Fruit fly (Drosophila melanogaster) whole organism, prepupa: ENCODE measurements around the gene CG8349.

ENCODE experiments used
- Blimp-1 ChIP-seq: fragments of 200-800 bp; sonication (Bioruptor generic); optimal IDR thresholded peaks from 3 replicates; lab custom pipeline; 2017; ENCODE audit warnings: missing biosample characterization, missing genetic modification characterization, mild to moderate bottlenecking, moderate library complexity, missing genetic modification reagents
- CG10631 ChIP-seq: fragments of 200-800 bp; sonication (Bioruptor generic); optimal IDR thresholded peaks from 2 replicates; lab custom pipeline; 2016; ENCODE audit warnings: missing biosample characterization, missing genetic modification characterization
- CG10669 ChIP-seq: fragments of 200-800 bp; sonication (Bioruptor generic); optimal IDR thresholded peaks from 3 replicates; lab custom pipeline; 2018; ENCODE audit warnings: missing biosample characterization, mild to moderate bottlenecking, missing genetic modification characterization, moderate library complexity
- CG11294 ChIP-seq: fragments of 200-800 bp; sonication (Bioruptor generic); IDR thresholded peaks from 2 replicates; pipeline ENCODE4 v1.3.6; 2022; ENCODE audit warnings: missing biosample characterization, missing genetic modification characterization
- CG11762 ChIP-seq: fragments of 200-800 bp; sonication (Bioruptor generic); optimal IDR thresholded peaks from 3 replicates; lab custom pipeline; 2016; ENCODE audit warnings: missing biosample characterization, missing genetic modification characterization; ENCODE audit not compliant: insufficient read depth
- CG11902 ChIP-seq: fragments of 200-800 bp; sonication (Bioruptor generic); optimal IDR thresholded peaks from 3 replicates; lab custom pipeline; 2016; ENCODE audit warnings: missing biosample characterization, missing genetic modification characterization
- CG15336 ChIP-seq: fragments of 200-800 bp; sonication (Bioruptor generic); IDR thresholded peaks from 2 replicates; pipeline ENCODE4 v1.3.6; 2022; ENCODE audit warnings: missing biosample characterization, missing genetic modification characterization
- CG1621 ChIP-seq: fragments of 200-800 bp; sonication (Bioruptor generic); optimal IDR thresholded peaks from 3 replicates; lab custom pipeline; 2018; ENCODE audit warnings: missing biosample characterization, mild to moderate bottlenecking, missing genetic modification characterization
- CG16779 ChIP-seq: fragments of 200-800 bp; sonication (Bioruptor generic); optimal IDR thresholded peaks from 3 replicates; lab custom pipeline; 2017; ENCODE audit warnings: missing biosample characterization, mild to moderate bottlenecking, missing genetic modification characterization
- CG31627 ChIP-seq: fragments of 200-800 bp; sonication (Bioruptor generic); optimal IDR thresholded peaks from 3 replicates; lab custom pipeline; 2016; ENCODE audit warnings: missing biosample characterization, missing genetic modification characterization
- CG32006 ChIP-seq: fragments of 200-800 bp; sonication (Bioruptor generic); optimal IDR thresholded peaks from 3 replicates; lab custom pipeline; 2017; ENCODE audit warnings: missing biosample characterization, mild to moderate bottlenecking, missing genetic modification characterization
- CG34406 ChIP-seq: fragments of 200-800 bp; sonication (Bioruptor generic); optimal IDR thresholded peaks from 3 replicates; lab custom pipeline; 2016; ENCODE audit warnings: missing biosample characterization, missing genetic modification characterization
- CG3919 ChIP-seq: fragments of 200-800 bp; sonication (Bioruptor generic); optimal IDR thresholded peaks from 3 replicates; lab custom pipeline; 2016; ENCODE audit warnings: missing biosample characterization, missing genetic modification characterization
- CG4318 ChIP-seq: fragments of 200-800 bp; sonication (Bioruptor generic); optimal IDR thresholded peaks from 3 replicates; lab custom pipeline; 2017; ENCODE audit warnings: missing biosample characterization, mild to moderate bottlenecking, missing genetic modification characterization
- CG6276 ChIP-seq: fragments of 200-800 bp; sonication (Bioruptor generic); optimal IDR thresholded peaks from 2 replicates; lab custom pipeline; 2017; ENCODE audit warnings: missing biosample characterization, mild to moderate bottlenecking, missing genetic modification characterization
- CG6808 ChIP-seq: fragments of 200-800 bp; sonication (Bioruptor generic); optimal IDR thresholded peaks from 3 replicates; lab custom pipeline; 2017; ENCODE audit warnings: missing biosample characterization, missing genetic modification characterization, mild to moderate bottlenecking, moderate library complexity, missing genetic modification reagents
- CG6854 ChIP-seq: fragments of 200-800 bp; sonication (Bioruptor generic); optimal IDR thresholded peaks from 2 replicates; lab custom pipeline; 2017; ENCODE audit warnings: missing biosample characterization, mild to moderate bottlenecking, missing genetic modification characterization
- CG8119 ChIP-seq: fragments of 200-800 bp; sonication (Bioruptor generic); IDR thresholded peaks from 3 replicates; pipeline ENCODE4 v1.3.6; 2022; ENCODE audit warnings: missing biosample characterization, missing genetic modification characterization
- CG8319 ChIP-seq: fragments of 200-800 bp; sonication (Bioruptor generic); optimal IDR thresholded peaks from 3 replicates; lab custom pipeline; 2016; ENCODE audit warnings: missing biosample characterization, missing genetic modification characterization
- CG8632 ChIP-seq: fragments of 200-800 bp; sonication (Bioruptor generic); optimal IDR thresholded peaks from 3 replicates; lab custom pipeline; 2016; ENCODE audit warnings: missing biosample characterization, missing genetic modification characterization
- CG9139 ChIP-seq: fragments of 200-800 bp; sonication (Bioruptor generic); optimal IDR thresholded peaks from 3 replicates; lab custom pipeline; 2017; ENCODE audit warnings: missing biosample characterization, mild to moderate bottlenecking, missing genetic modification characterization
- Eip75B ChIP-seq: fragments of 200-800 bp; sonication (Bioruptor generic); optimal IDR thresholded peaks from 3 replicates; lab custom pipeline; 2016; ENCODE audit warnings: missing biosample characterization, missing genetic modification characterization
- Eip93F ChIP-seq: fragments of 200-800 bp; sonication (Bioruptor generic); optimal IDR thresholded peaks from 2 replicates; lab custom pipeline; 2016; ENCODE audit warnings: missing biosample characterization, mild to moderate bottlenecking, missing genetic modification characterization
- Ets21C ChIP-seq: fragments of 200-800 bp; sonication (Bioruptor generic); optimal IDR thresholded peaks from 3 replicates; lab custom pipeline; 2016; ENCODE audit warnings: missing biosample characterization, missing genetic modification characterization
- Ets96B ChIP-seq: fragments of 200-800 bp; optimal IDR thresholded peaks from 2 replicates; lab custom pipeline; 2019; ENCODE audit warnings: missing biosample characterization, mild to moderate bottlenecking, missing genetic modification characterization, moderate library complexity
- Gug ChIP-seq: fragments of 200-800 bp; sonication (Bioruptor generic); IDR thresholded peaks from 2 replicates; pipeline ENCODE4 v1.3.6; 2022; ENCODE audit warnings: missing biosample characterization, missing genetic modification characterization
- Hr39 ChIP-seq: fragments of 200-800 bp; sonication (Bioruptor generic); optimal IDR thresholded peaks from 2 replicates; lab custom pipeline; 2016; ENCODE audit warnings: missing biosample characterization, missing genetic modification characterization
- Lpt ChIP-seq: fragments of 200-800 bp; sonication (Bioruptor generic); optimal IDR thresholded peaks from 3 replicates; lab custom pipeline; 2016; ENCODE audit warnings: missing biosample characterization, missing genetic modification characterization
- OdsH ChIP-seq: fragments of 200-800 bp; sonication (Bioruptor generic); optimal IDR thresholded peaks from 3 replicates; lab custom pipeline; 2016; ENCODE audit warnings: missing biosample characterization, missing genetic modification characterization
- Sox102F ChIP-seq: fragments of 200-800 bp; sonication (Bioruptor generic); optimal IDR thresholded peaks from 2 replicates; lab custom pipeline; 2016; ENCODE audit warnings: missing biosample characterization, mild to moderate bottlenecking, missing genetic modification characterization
- Sox14 ChIP-seq: fragments of 200-800 bp; sonication (Bioruptor generic); optimal IDR thresholded peaks from 3 replicates; lab custom pipeline; 2016; ENCODE audit warnings: missing biosample characterization, missing genetic modification characterization
- Sox15 ChIP-seq: fragments of 200-800 bp; sonication (Bioruptor generic); optimal IDR thresholded peaks from 3 replicates; lab custom pipeline; 2016; ENCODE audit warnings: missing biosample characterization, missing genetic modification characterization
- achi ChIP-seq: fragments of 200-800 bp; sonication (Bioruptor generic); optimal IDR thresholded peaks from 3 replicates; lab custom pipeline; 2016; ENCODE audit warnings: missing biosample characterization, missing genetic modification characterization
- acj6 ChIP-seq: fragments of 200-800 bp; sonication (Bioruptor generic); optimal IDR thresholded peaks from 3 replicates; lab custom pipeline; 2016; ENCODE audit warnings: missing biosample characterization, missing genetic modification characterization
- cyc ChIP-seq: fragments of 200-800 bp; sonication (Bioruptor generic); optimal IDR thresholded peaks from 3 replicates; lab custom pipeline; 2016; ENCODE audit warnings: missing biosample characterization, missing genetic modification characterization
- dsx ChIP-seq: fragments of 200-800 bp; optimal IDR thresholded peaks from 3 replicates; lab custom pipeline; 2019; ENCODE audit warnings: missing biosample characterization, mild to moderate bottlenecking, missing genetic modification characterization, moderate library complexity; ENCODE audit not compliant: poor library complexity, severe bottlenecking
- eg ChIP-seq: fragments of 200-800 bp; sonication (Bioruptor generic); IDR thresholded peaks from 3 replicates; pipeline ENCODE4 v1.3.6; 2022; ENCODE audit warnings: missing biosample characterization, missing genetic modification characterization
- fd85E ChIP-seq: fragments of 200-800 bp; sonication (Bioruptor generic); optimal IDR thresholded peaks from 3 replicates; lab custom pipeline; 2016; ENCODE audit warnings: missing biosample characterization, missing genetic modification characterization
- fkh ChIP-seq: fragments of 200-800 bp; sonication (Bioruptor generic); optimal IDR thresholded peaks from 3 replicates; lab custom pipeline; 2017; ENCODE audit warnings: missing biosample characterization, mild to moderate bottlenecking, missing genetic modification characterization, moderate library complexity
- lz ChIP-seq: fragments of 200-800 bp; sonication (Bioruptor generic); optimal IDR thresholded peaks from 3 replicates; lab custom pipeline; 2016; ENCODE audit warnings: missing biosample characterization, missing genetic modification characterization
- net ChIP-seq: fragments of 200-800 bp; sonication (Bioruptor generic); optimal IDR thresholded peaks from 3 replicates; lab custom pipeline; 2016; ENCODE audit warnings: missing biosample characterization, missing genetic modification characterization
- pdm3 ChIP-seq: fragments of 200-800 bp; sonication (Bioruptor generic); optimal IDR thresholded peaks from 3 replicates; lab custom pipeline; 2016; ENCODE audit warnings: missing biosample characterization, missing genetic modification characterization
- salr ChIP-seq, 2 experiments: fragments of 200-800 bp; sonication (Bioruptor generic); optimal IDR thresholded peaks; 3 replicates each; lab custom pipeline; 2016 to 2018; ENCODE audit warnings: missing biosample characterization in 2 of 2, missing genetic modification characterization in 2 of 2, mild to moderate bottlenecking in 1 of 2
- ss ChIP-seq, 2 experiments: fragments of 200-800 bp; sonication (Bioruptor generic); optimal IDR thresholded peaks; 2 replicates in 1 of 2; 3 replicates in 1 of 2; lab custom pipeline; 2017 to 2018; ENCODE audit warnings: mild to moderate bottlenecking in 2 of 2, missing biosample characterization in 2 of 2, missing genetic modification characterization in 2 of 2, moderate library complexity in 1 of 2
- svp ChIP-seq: fragments of 200-800 bp; sonication (Bioruptor generic); peaks from one replicate; lab custom pipeline; 2016; ENCODE audit warnings: missing biosample characterization, missing genetic modification characterization
- topi ChIP-seq: fragments of 200-800 bp; sonication (Bioruptor generic); optimal IDR thresholded peaks from 3 replicates; lab custom pipeline; 2016; ENCODE audit warnings: missing biosample characterization, missing genetic modification characterization
- vri ChIP-seq: fragments of 200-800 bp; sonication (Bioruptor generic); optimal IDR thresholded peaks from 3 replicates; lab custom pipeline; 2016; ENCODE audit warnings: missing biosample characterization, mild to moderate bottlenecking, missing genetic modification characterization

Gene CG8349

DNA sequence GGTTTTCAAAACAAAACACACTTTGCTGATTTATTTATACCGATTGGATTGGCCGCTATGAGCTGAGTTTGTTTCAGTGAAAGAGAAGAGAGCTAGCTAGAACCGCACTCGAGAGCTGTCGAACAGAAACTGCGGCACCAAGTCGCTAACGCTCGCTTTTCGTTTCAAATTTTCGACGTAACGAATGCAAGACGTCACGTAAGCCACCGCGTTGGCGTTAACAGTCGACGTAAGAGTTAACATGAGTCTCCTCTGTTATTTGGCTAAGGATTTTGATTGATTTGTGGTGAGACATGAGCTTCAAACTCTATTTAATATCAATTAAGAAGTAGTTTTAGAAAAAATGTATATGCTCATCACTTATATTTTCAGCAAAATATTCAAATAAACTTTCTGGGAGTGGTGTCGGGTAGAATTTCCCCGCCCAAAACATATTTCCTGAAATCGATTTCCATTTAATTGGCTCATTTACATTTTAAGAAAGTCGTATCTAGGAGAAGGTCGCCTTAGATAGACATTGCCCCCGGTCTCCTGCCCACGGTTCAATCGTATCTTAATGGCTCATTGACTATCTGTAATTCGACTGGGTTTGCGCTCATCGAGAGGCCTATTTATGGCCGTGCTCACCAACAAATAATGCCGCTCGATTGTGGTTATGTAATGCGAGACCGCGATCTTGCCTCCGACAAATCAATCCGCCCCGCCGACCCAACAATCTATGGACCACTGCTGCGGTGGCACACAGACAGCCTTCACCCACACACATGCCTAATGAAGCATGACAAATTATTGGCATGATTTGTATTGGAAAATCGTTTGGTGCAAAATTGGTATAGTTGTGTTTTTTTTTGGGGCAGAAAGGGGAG, 41.9 kb downstream of the CG8349 start, which contains the start of gene CG8086:
TSS of gene CG8086 (minus strand) at position 102 of the 866 bp plus-strand sequence.
- 0 out of 3 replicates have a peak, but pooled peaks have one; percentile 18 for TF ChIP-seq eg (GFP tag; lab: Robert Waterston, UW)
- TF ChIP-seq acj6 (GFP tag; lab: Kevin White, UChicago), result no peak

DNA sequence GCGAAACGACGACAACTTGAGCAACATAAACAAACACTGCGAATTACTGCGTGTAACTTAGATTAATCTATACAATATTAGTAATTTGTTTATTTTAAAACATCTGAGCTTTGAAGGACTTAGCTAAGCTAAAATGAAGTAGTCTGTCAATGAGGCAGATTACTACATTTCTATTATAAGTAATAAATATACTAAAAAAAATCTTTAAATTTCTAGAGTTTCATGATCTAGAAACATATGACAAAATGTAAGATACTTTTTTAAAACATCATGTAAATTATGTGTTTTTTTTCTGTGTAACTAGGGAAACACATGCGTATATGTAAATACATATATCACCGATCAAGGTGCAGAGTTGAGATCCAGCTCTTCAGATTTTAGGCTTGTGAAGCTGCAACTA, 50.4 kb downstream of the CG8349 start:
- TF ChIP-seq CG16779 (tag; lab: Kevin White, UChicago) (peak; percentile 20), vri (GFP tag; lab: Kevin White, UChicago) (no peak), salr (GFP tag; optimal IDR thresholded peaks at IDR 0.05; lab: Kevin White, UChicago) (peak in 1 of 2 experiments; percentile 67), CG11902 (GFP tag; lab: Kevin White, UChicago) (peak; percentile 40), CG15336 (GFP tag; lab: Robert Waterston, UW) (peak; percentile 90), topi (GFP tag; lab: Kevin White, UChicago) (peak; percentile 49), Lpt (GFP tag; lab: Kevin White, UChicago) (peak; percentile 22), CG1621 (tag; lab: Kevin White, UChicago) (no peak), CG10631 (GFP tag; lab: Kevin White, UChicago) (peak; percentile 81), achi (GFP tag; lab: Kevin White, UChicago) (peak; percentile 80), OdsH (GFP tag; lab: Kevin White, UChicago) (peak; percentile 83), Blimp-1 (GFP tag; lab: Kevin White, UChicago) (peak; percentile 12), Gug (GFP tag; lab: Robert Waterston, UW) (peak; percentile 50; the same call in 1 of the 2 replicates), CG6276 (GFP tag; lab: Kevin White, UChicago) (peak; percentile 84), fkh (GFP tag; lab: Kevin White, UChicago) (no peak), Sox14 (peak; percentile 23), CG11294 (GFP tag; lab: Robert Waterston, UW) (peak; percentile 62), net (GFP tag; lab: Kevin White, UChicago) (peak; percentile 83), CG9139 (GFP tag; lab: Kevin White, UChicago) (peak; percentile 81), Eip93F (GFP tag; lab: Kevin White, UChicago) (no peak), CG10669 (GFP tag; lab: Kevin White, UChicago) (peak; percentile 77), CG8119 (GFP tag; lab: Robert Waterston, UW) (peak; percentile 92), CG6808 (GFP tag; lab: Kevin White, UChicago) (peak; percentile 83), Sox102F (GFP tag; lab: Kevin White, UChicago) (no peak), Eip75B (GFP tag; lab: Kevin White, UChicago) (no peak), CG31627 (no peak), CG34406 (GFP tag; lab: Kevin White, UChicago) (peak; percentile 80), dsx (GFP tag; lab: Kevin White, UChicago) (peak; percentile 82), cyc (GFP tag; lab: Kevin White, UChicago) (peak; percentile 5), CG8319 (peak; percentile 53), fd85E (GFP tag; lab: Kevin White, UChicago) (no peak), CG32006 (GFP tag; lab: Kevin White, UChicago) (peak; percentile 83), Sox15 (peak; percentile 53), svp (peak; percentile 70), pdm3 (GFP tag; lab: Kevin White, UChicago) (peak; percentile 54), CG3919 (peak; percentile 79), CG4318 (peak; percentile 61), Hr39 (GFP tag; lab: Kevin White, UChicago) (no peak), Ets21C (GFP tag; lab: Kevin White, UChicago) (no peak), lz (peak; percentile 37), CG6854 (GFP tag; lab: Kevin White, UChicago) (no peak), CG11762 (peak; percentile 76), acj6 (GFP tag; lab: Kevin White, UChicago) (peak; percentile 49), CG8632 (GFP tag; lab: Kevin White, UChicago) (peak; percentile 67), ss (GFP tag; optimal IDR thresholded peaks at IDR 0.05; lab: Kevin White, UChicago) (peak; percentile 78 to 87), Ets96B (tag; lab: Kevin White, UChicago) (peak; percentile 57)
